Fruit fly (Drosophila melanogaster) whole organism, wandering third instar larva: Measurements from ENCODE around the gene Or71a.
A peak's percentile ranks its signal among the peaks of the same experiment; 100 is the strongest.

Experiments used
- Dfd ChIP-seq: fragments of >200 bp; optimal IDR thresholded peaks from 2 replicates; lab custom pipeline; 2017; ENCODE audit warnings: missing biosample characterization, missing genetic modification characterization
- Dif ChIP-seq: fragments of 200-275, 200-300 bp; sonication (Bioruptor generic); optimal IDR thresholded peaks from 2 replicates; lab custom pipeline; 2018; ENCODE audit warnings: missing biosample characterization, missing genetic modification characterization; ENCODE audit not compliant: partially characterized antibody
- HLH106 ChIP-seq: fragments of 200-800 bp; optimal IDR thresholded peaks from 3 replicates; lab custom pipeline; 2019; ENCODE audit warnings: missing biosample characterization, mild to moderate bottlenecking, missing genetic modification characterization, moderate library complexity
- Hr78 ChIP-seq: fragments of >200 bp; optimal IDR thresholded peaks from 2 replicates; lab custom pipeline; 2017; ENCODE audit warnings: missing biosample characterization, missing genetic modification characterization
- Hr83 ChIP-seq: fragments of 200-300 bp; sonication (Bioruptor generic); optimal IDR thresholded peaks from 2 replicates; lab custom pipeline; 2016; ENCODE audit warnings: missing biosample characterization, mild to moderate bottlenecking, missing genetic modification characterization, moderate library complexity; ENCODE audit not compliant: poor library complexity, severe bottlenecking
- Jra ChIP-seq: sonication (Bioruptor generic); optimal IDR thresholded peaks from 2 replicates; lab custom pipeline; 2016; ENCODE audit warnings: missing biosample characterization, missing genetic modification characterization
- Mio ChIP-seq: sonication (Bioruptor generic); optimal IDR thresholded peaks from 2 replicates; lab custom pipeline; 2016; ENCODE audit warnings: missing biosample characterization, missing genetic modification characterization
- Myc ChIP-seq: fragments of >200 bp; optimal IDR thresholded peaks from 2 replicates; lab custom pipeline; 2017
- N ChIP-seq: fragments of >200 bp; optimal IDR thresholded peaks from 2 replicates; lab custom pipeline; 2018; ENCODE audit warnings: missing biosample characterization, missing external identifiers, missing genetic modification characterization
- OdsH ChIP-seq: fragments of 200-800 bp; sonication (Bioruptor generic); optimal IDR thresholded peaks from 2 replicates; lab custom pipeline; 2016; ENCODE audit warnings: missing biosample characterization, mild to moderate bottlenecking, missing genetic modification characterization
- Rel ChIP-seq, 2 experiments: fragments of 200-800 bp; sonication (Bioruptor generic) in 1 of 2; optimal IDR thresholded peaks; 2 replicates in 1 of 2; 3 replicates in 1 of 2; lab custom pipeline; 2016 to 2019; ENCODE audit warnings: mild to moderate bottlenecking in 2 of 2, missing biosample characterization in 2 of 2, missing genetic modification characterization in 2 of 2, moderate library complexity in 1 of 2
- Vsx2 ChIP-seq: fragments of 200-300, 225-300 bp; sonication (Bioruptor generic); optimal IDR thresholded peaks from 2 replicates; lab custom pipeline; 2018; ENCODE audit warnings: missing biosample characterization, missing genetic modification characterization; ENCODE audit not compliant: partially characterized antibody
- br ChIP-seq: fragments of 200-800 bp; sonication (Bioruptor generic); optimal IDR thresholded peaks from 2 replicates; lab custom pipeline; 2016; ENCODE audit warnings: missing biosample characterization, missing genetic modification characterization
- brk ChIP-seq: fragments of 200-800 bp; sonication (Bioruptor generic); optimal IDR thresholded peaks from 2 replicates; lab custom pipeline; 2016; ENCODE audit warnings: missing biosample characterization, mild to moderate bottlenecking, missing genetic modification characterization
- dl ChIP-seq, 2 experiments: fragments of 175-275, 200-275 bp in 1 of 2; fragments of 200-275 bp in 1 of 2; sonication (Bioruptor generic); optimal IDR thresholded peaks; lab custom pipeline; 2018; ENCODE audit warnings: mild to moderate bottlenecking in 2 of 2, missing biosample characterization in 2 of 2, missing genetic modification characterization in 2 of 2, moderate library complexity in 2 of 2; ENCODE audit not compliant: partially characterized antibody in 2 of 2, insufficient read depth in 1 of 2
- dmrt93B ChIP-seq: fragments of 200-800 bp; sonication (Bioruptor generic); optimal IDR thresholded peaks from 2 replicates; lab custom pipeline; 2018; ENCODE audit warnings: missing biosample characterization, mild to moderate bottlenecking, missing genetic modification characterization
- ey ChIP-seq: fragments of 200-800 bp; sonication (Bioruptor generic); optimal IDR thresholded peaks from 2 replicates; lab custom pipeline; 2016; ENCODE audit warnings: missing biosample characterization, missing genetic modification characterization
- foxo ChIP-seq, 2 experiments: fragments of 200-800 bp; sonication (Bioruptor generic); optimal IDR thresholded peaks; 2 replicates in 1 of 2; 3 replicates in 1 of 2; lab custom pipeline; 2016 to 2017; ENCODE audit warnings: missing biosample characterization in 2 of 2, missing genetic modification characterization in 2 of 2
- h ChIP-seq: fragments of 200-800 bp; sonication (Bioruptor generic); optimal IDR thresholded peaks from 3 replicates; lab custom pipeline; 2016; ENCODE audit warnings: missing biosample characterization, mild to moderate bottlenecking, missing genetic modification characterization
- jim ChIP-seq: fragments of 175-275, 200-325 bp; sonication (Bioruptor generic); optimal IDR thresholded peaks from 2 replicates; lab custom pipeline; 2016; ENCODE audit warnings: missing biosample characterization, mild to moderate bottlenecking, missing genetic modification characterization
- lola ChIP-seq: fragments of >200 bp; optimal IDR thresholded peaks from 2 replicates; lab custom pipeline; 2017; ENCODE audit warnings: missing biosample characterization, missing genetic modification characterization
- pan ChIP-seq: fragments of >200 bp; optimal IDR thresholded peaks from 2 replicates; lab custom pipeline; 2017
- psq ChIP-seq: fragments of 200-800 bp; sonication (Bioruptor generic); optimal IDR thresholded peaks from 3 replicates; lab custom pipeline; 2017; ENCODE audit warnings: missing biosample characterization, mild to moderate bottlenecking, missing genetic modification characterization, moderate library complexity
- rgr ChIP-seq: fragments of 200-800 bp; sonication (Bioruptor generic); optimal IDR thresholded peaks from 3 replicates; lab custom pipeline; 2016; ENCODE audit warnings: missing biosample characterization, mild to moderate bottlenecking, missing genetic modification characterization
- sage ChIP-seq: fragments of 200-800 bp; sonication (Bioruptor generic); optimal IDR thresholded peaks from 2 replicates; lab custom pipeline; 2016; ENCODE audit warnings: missing biosample characterization, mild to moderate bottlenecking, missing genetic modification characterization
- sv ChIP-seq: fragments of 200-800 bp; sonication (Bioruptor generic); optimal IDR thresholded peaks from 3 replicates; lab custom pipeline; 2016; ENCODE audit warnings: missing biosample characterization, missing genetic modification characterization
- tai ChIP-seq: sonication (Bioruptor generic); optimal IDR thresholded peaks from 2 replicates; lab custom pipeline; 2016; ENCODE audit warnings: missing biosample characterization, missing genetic modification characterization
- usp ChIP-seq: fragments of >200 bp; optimal IDR thresholded peaks from 2 replicates; lab custom pipeline; 2017; ENCODE audit warnings: missing biosample characterization, missing genetic modification characterization
- woc ChIP-seq: sonication (Bioruptor generic); optimal IDR thresholded peaks from 2 replicates; lab custom pipeline; 2016; ENCODE audit warnings: missing biosample characterization, mild to moderate bottlenecking, missing genetic modification characterization

The Or71a gene

dm6 chr3L:15053251-15053650 is 25.0 kb downstream of the Or71a start, which contains the start of gene CG43680:
TSS of gene CG43680 (minus strand) at chr3L:15053351.
- TF ChIP-seq psq (GFP tag; lab: Kevin White, UChicago), result no peak
- no peak for TF ChIP-seq Dfd (GFP tag; lab: Kevin White, UChicago)
- TF ChIP-seq sage (GFP tag; lab: Kevin White, UChicago), result no peak
- TF ChIP-seq pan (lab: Kevin White, UChicago), result no peak
- no peak for TF ChIP-seq Rel (GFP tag; optimal IDR thresholded peaks at IDR 0.05; lab: Kevin White, UChicago)
- no peak for TF ChIP-seq Rel (tag; optimal IDR thresholded peaks at IDR 0.05; lab: Kevin White, UChicago)
- TF ChIP-seq h (GFP tag; lab: Kevin White, UChicago), result no peak
- TF ChIP-seq lola (GFP tag; lab: Kevin White, UChicago), result no peak
- TF ChIP-seq brk, result no peak
- no peak for TF ChIP-seq tai
- no peak for TF ChIP-seq Hr78
- no peak for TF ChIP-seq Myc (lab: Kevin White, UChicago)
- no peak for TF ChIP-seq Mio (GFP tag; lab: Kevin White, UChicago)

- TF ChIP-seq dmrt93B (GFP tag; lab: Kevin White, UChicago) (no peak), Dfd (GFP tag; lab: Kevin White, UChicago) (no peak), Mio (GFP tag; lab: Kevin White, UChicago) (no peak)
These were observed 25.9 kb downstream of the Or71a start, which contains the start of gene CG13461 for dm6 chr3L:15052390-15052789. TSS of gene CG13461 (minus strand) at chr3L:15052490.

- TF ChIP-seq HLH106 (tag; lab: Kevin White, UChicago) (no peak), sv (GFP tag; lab: Kevin White, UChicago) (no peak), pan (lab: Kevin White, UChicago) (no peak), dl (GFP tag; optimal IDR thresholded peaks at IDR 0.05; lab: Kevin White, UChicago; ENCODE audit: insufficient read depth in 1 of 2, partially characterized antibody in 2 of 2) (no peak), foxo (GFP tag; optimal IDR thresholded peaks at IDR 0.05; lab: Kevin White, UChicago) (no peak)
These were observed 26.9 kb downstream of the Or71a start, which contains the start of gene CG43679 for dm6 chr3L:15051325-15051724. TSS of gene CG43679 (minus strand) at chr3L:15051425.

dm6 chr3L:15050706-15051105 is 27.5 kb downstream of the Or71a start, which contains the start of gene CG12310:
TSS of gene CG12310 (minus strand) at chr3L:15050806.
- TF ChIP-seq sage (GFP tag; lab: Kevin White, UChicago), result no peak
- peak; percentile 21 for TF ChIP-seq h (GFP tag; lab: Kevin White, UChicago)

dm6 chr3L:15050109-15050508 is 28.1 kb downstream of the Or71a start, which contains the start of gene CG18581:
TSS of gene CG18581 (minus strand) at chr3L:15050209.
- TF ChIP-seq Dif (no peak), Mio (GFP tag; lab: Kevin White, UChicago) (no peak), Hr83 (GFP tag; lab: Kevin White, UChicago) (no peak), ey (no peak), Vsx2 (no peak), usp (GFP tag; lab: Kevin White, UChicago) (no peak), rgr (no peak), lola (GFP tag; lab: Kevin White, UChicago) (no peak), N (no peak), jim (GFP tag; lab: Kevin White, UChicago) (no peak), HLH106 (tag; lab: Kevin White, UChicago) (no peak), Dfd (GFP tag; lab: Kevin White, UChicago) (no peak), psq (GFP tag; lab: Kevin White, UChicago) (no peak), Myc (lab: Kevin White, UChicago) (no peak), sage (GFP tag; lab: Kevin White, UChicago) (no peak), brk (no peak), Jra (GFP tag; lab: Kevin White, UChicago) (no peak)

- no peak for TF ChIP-seq tai
- no peak for TF ChIP-seq brk
- no peak for TF ChIP-seq Dif
- no peak for TF ChIP-seq woc (GFP tag; lab: Kevin White, UChicago)
These were observed 28.9 kb downstream of the Or71a start, which contains the start of gene CG43678 for dm6 chr3L:15049395-15049794. TSS of gene CG43678 (minus strand) at chr3L:15049495.

- TF ChIP-seq sv (GFP tag; lab: Kevin White, UChicago) (no peak), Vsx2 (no peak), br (GFP tag; lab: Kevin White, UChicago) (no peak), foxo (GFP tag; optimal IDR thresholded peaks at IDR 0.05; lab: Kevin White, UChicago) (no peak), OdsH (no peak), Myc (lab: Kevin White, UChicago) (peak; percentile 12)
- TF ChIP-seq, all 38 proteins: peak for 1
These were observed 30.2 kb downstream of the Or71a start for dm6 chr3L:15048091-15048490.
